Fruit fly (Drosophila melanogaster): ENCODE results near the gene Brd8.
A peak's percentile ranks its signal among the peaks of the same experiment; 100 is the strongest.

Gene Brd8

dm6 chr3R:29250272-29251018, 27.2 kb downstream of the Brd8 start, which contains the start of gene SP1029 (continued):
- peak in 1 of 2 experiments; percentile 35 for TF ChIP-seq bsh (GFP tag; optimal IDR thresholded peaks at IDR 0.05)

dm6 chr3R:29251418-29251817, 28.1 kb downstream of the Brd8 start:
- TF ChIP-seq CG4820 (GFP tag; optimal IDR thresholded peaks at IDR 0.05): no peak
- TF ChIP-seq CG11456 (GFP tag; IDR thresholded peaks at IDR 0.05): peak; percentile 25; the same call in 1 of the 3 replicates
- TF ChIP-seq toy (GFP tag; IDR thresholded peaks at IDR 0.05): no peak
- TF ChIP-seq CG17328 (GFP tag; IDR thresholded peaks at IDR 0.05): peak; percentile 52
- TF ChIP-seq CG6854 (GFP tag; optimal IDR thresholded peaks at IDR 0.05): no peak
- no peak for TF ChIP-seq PHDP (tag; optimal IDR thresholded peaks at IDR 0.05)
- peak; percentile 71; the same call in 2 of the 3 replicates for TF ChIP-seq zen2 (GFP tag; IDR thresholded peaks at IDR 0.05; ENCODE audit: partially characterized antibody)
- TF ChIP-seq CG3065 (GFP tag; optimal IDR thresholded peaks at IDR 0.05): no peak
- no peak for TF ChIP-seq Abd-B (GFP tag; optimal IDR thresholded peaks at IDR 0.05)
- no peak for TF ChIP-seq Elba2 (GFP tag; optimal IDR thresholded peaks at IDR 0.05)
- no peak for TF ChIP-seq CG7357 (GFP tag; IDR thresholded peaks at IDR 0.05)
- TF ChIP-seq CG17912 (GFP tag; optimal IDR thresholded peaks at IDR 0.05): no peak
- no peak for TF ChIP-seq NfI (GFP tag; optimal IDR thresholded peaks at IDR 0.05)
- TF ChIP-seq HLH3B (GFP tag; IDR thresholded peaks at IDR 0.05): 0 out of 2 replicates have a peak, but pooled peaks have one; percentile 5
- TF ChIP-seq CG9727 (GFP tag; optimal IDR thresholded peaks at IDR 0.05): peak; percentile 29
- TF ChIP-seq TFAM (GFP tag; optimal IDR thresholded peaks at IDR 0.05): no peak
- no peak for TF ChIP-seq ranshi (GFP tag; IDR thresholded peaks at IDR 0.05)
- TF ChIP-seq MBD-R2 (GFP tag; IDR thresholded peaks at IDR 0.05): peak; percentile 18; the same call in 1 of the 2 replicates
- no peak for TF ChIP-seq CG6813 (GFP tag; optimal IDR thresholded peaks at IDR 0.05)
- TF ChIP-seq CG2712 (tag; optimal IDR thresholded peaks at IDR 0.05): peak; percentile 51
- TF ChIP-seq CTCF (GFP tag; optimal IDR thresholded peaks at IDR 0.05): peak; percentile 98
- 0 out of 2 replicates have a peak, but pooled peaks have one; percentile 53 for TF ChIP-seq ato (GFP tag; IDR thresholded peaks at IDR 0.05; ENCODE audit: partially characterized antibody)
- TF ChIP-seq CG6254 (GFP tag; optimal IDR thresholded peaks at IDR 0.05): no peak
- peak; percentile 47; the same call in 1 of the 3 replicates for TF ChIP-seq H15 (GFP tag; IDR thresholded peaks at IDR 0.05)
- TF ChIP-seq CG15514 (GFP tag; optimal IDR thresholded peaks at IDR 0.05): peak; percentile 20
- peak; percentile 58; the same call in 1 of the 3 replicates for TF ChIP-seq CG14860 (GFP tag; IDR thresholded peaks at IDR 0.05; ENCODE audit: partially characterized antibody)
- no peak for TF ChIP-seq CG6654 (GFP tag; optimal IDR thresholded peaks at IDR 0.05)
- TF ChIP-seq br (optimal IDR thresholded peaks at IDR 0.05): no peak
- TF ChIP-seq CG11093 (GFP tag; IDR thresholded peaks at IDR 0.05): no peak
- no peak for TF ChIP-seq CG16815 (GFP tag; optimal IDR thresholded peaks at IDR 0.05)
- no peak for TF ChIP-seq CG5180 (GFP tag; optimal IDR thresholded peaks at IDR 0.05)
- no peak for TF ChIP-seq C15 (GFP tag; IDR thresholded peaks at IDR 0.05)
- TF ChIP-seq luna (GFP tag; optimal IDR thresholded peaks at IDR 0.05): no peak
- TF ChIP-seq Myb (GFP tag; optimal IDR thresholded peaks at IDR 0.05): no peak
- TF ChIP-seq ewg (GFP tag; optimal IDR thresholded peaks at IDR 0.05): no peak
- no peak for TF ChIP-seq CG15479 (GFP tag; optimal IDR thresholded peaks at IDR 0.05)
- TF ChIP-seq CG6272 (GFP tag; IDR thresholded peaks at IDR 0.05): peak; percentile 30; the same call in 1 of the 2 replicates
- TF ChIP-seq Doc3 (GFP tag; IDR thresholded peaks at IDR 0.05; ENCODE audit: partially characterized antibody): peak; percentile 89
- no peak for TF ChIP-seq CG7556 (GFP tag; optimal IDR thresholded peaks at IDR 0.05)
- TF ChIP-seq CG32772 (GFP tag; IDR thresholded peaks at IDR 0.05): peak; percentile 52
- TF ChIP-seq Doc2 (GFP tag; IDR thresholded peaks at IDR 0.05): no peak
- peak; percentile 72 for TF ChIP-seq Bgb (GFP tag; IDR thresholded peaks at IDR 0.05; ENCODE audit: partially characterized antibody)
- peak; percentile 9 for TF ChIP-seq tx (GFP tag; optimal IDR thresholded peaks at IDR 0.05)
- no peak for TF ChIP-seq CG13123 (GFP tag; optimal IDR thresholded peaks at IDR 0.05)
- peak; percentile 12 for TF ChIP-seq CG33213 (GFP tag; optimal IDR thresholded peaks at IDR 0.05)
- no peak for TF ChIP-seq CG6689 (GFP tag; IDR thresholded peaks at IDR 0.05)
- TF ChIP-seq nom (GFP tag; optimal IDR thresholded peaks at IDR 0.05): no peak
